Worm (Caenorhabditis elegans) whole organism, late embryonic: Measurements from ENCODE around the gene C05B5.11.
A peak's percentile ranks its signal among the peaks of the same experiment; 100 is the strongest.

Experiments
- F13H6.1 ChIP-seq: sonication (generic microtip); optimal IDR thresholded peaks from 2 replicates; lab custom pipeline; 2016; ENCODE audit warnings: missing genetic modification characterization, missing compliant biosample characterization
- K02D7.2 ChIP-seq: sonication (generic microtip); optimal IDR thresholded peaks from 2 replicates; lab custom pipeline; 2017; ENCODE audit warnings: mild to moderate bottlenecking, missing genetic modification characterization, missing compliant biosample characterization
- T23F11.4 ChIP-seq: fragments of 200-800 bp; sonication (Bioruptor generic); optimal IDR thresholded peaks from 2 replicates; lab custom pipeline; 2018; ENCODE audit warnings: mild to moderate bottlenecking, missing genetic modification characterization, missing compliant biosample characterization
- ahr-1 ChIP-seq: sonication (generic microtip); optimal IDR thresholded peaks from 2 replicates; lab custom pipeline; 2016; ENCODE audit warnings: missing genetic modification characterization, missing compliant biosample characterization
- ama-1 ChIP-seq: fragments of 150-350 bp; optimal IDR thresholded peaks from 2 replicates; lab custom pipeline; 2014
- ceh-14 ChIP-seq: sonication (generic microtip); optimal IDR thresholded peaks from 2 replicates; lab custom pipeline; 2016; ENCODE audit warnings: missing genotype, missing genetic modification characterization, missing compliant biosample characterization
- ceh-18 ChIP-seq: sonication (generic microtip); optimal IDR thresholded peaks from 2 replicates; lab custom pipeline; 2016; ENCODE audit warnings: missing genetic modification characterization, missing compliant biosample characterization
- ceh-19 ChIP-seq: fragments of 200-800 bp; sonication (Bioruptor generic); optimal IDR thresholded peaks from 2 replicates; lab custom pipeline; 2018; ENCODE audit warnings: mild to moderate bottlenecking, missing genetic modification characterization, missing compliant biosample characterization
- ceh-22 ChIP-seq: sonication (generic microtip); optimal IDR thresholded peaks from 2 replicates; lab custom pipeline; 2017; ENCODE audit warnings: missing biosample characterization, missing genetic modification characterization
- ceh-30 ChIP-seq: fragments of 150-350 bp; optimal IDR thresholded peaks from 2 replicates; lab custom pipeline; 2014; ENCODE audit warnings: missing biosample characterization, missing genetic modification characterization
- ceh-34 ChIP-seq: sonication (generic microtip); optimal IDR thresholded peaks from 2 replicates; lab custom pipeline; 2016; ENCODE audit warnings: mild to moderate bottlenecking, missing genetic modification characterization, missing compliant biosample characterization
- ceh-45 ChIP-seq: fragments of 200-800 bp; sonication (Bioruptor generic); IDR thresholded peaks from 2 replicates; pipeline ENCODE4 v1.3.6; 2022; ENCODE audit warnings: missing genetic modification reagents, missing genetic modification characterization, missing compliant biosample characterization
- ceh-48 ChIP-seq: sonication (generic microtip); optimal IDR thresholded peaks from 2 replicates; lab custom pipeline; 2016; ENCODE audit warnings: missing genetic modification characterization, inconsistent platforms, missing compliant biosample characterization
- ceh-9 ChIP-seq: sonication (generic microtip); optimal IDR thresholded peaks from 2 replicates; lab custom pipeline; 2016; ENCODE audit warnings: mild to moderate bottlenecking, missing genetic modification characterization, inconsistent platforms, missing compliant biosample characterization
- che-1 ChIP-seq: sonication (generic microtip); optimal IDR thresholded peaks from 2 replicates; lab custom pipeline; 2016; ENCODE audit warnings: mild to moderate bottlenecking, missing genetic modification characterization, missing compliant biosample characterization
- elt-4 ChIP-seq: sonication (generic microtip); optimal IDR thresholded peaks from 2 replicates; lab custom pipeline; 2016; ENCODE audit warnings: missing genetic modification characterization, missing compliant biosample characterization
- fax-1 ChIP-seq: sonication (generic microtip); optimal IDR thresholded peaks from 2 replicates; lab custom pipeline; 2016; ENCODE audit warnings: missing genotype, missing genetic modification characterization, missing compliant biosample characterization
- gmeb-2 ChIP-seq: sonication (generic microtip); optimal IDR thresholded peaks from 2 replicates; lab custom pipeline; 2016; ENCODE audit warnings: missing genetic modification characterization, inconsistent platforms, missing compliant biosample characterization
- hlh-13 ChIP-seq: fragments of 200-800 bp; sonication (Bioruptor generic); optimal IDR thresholded peaks from 2 replicates; lab custom pipeline; 2018; ENCODE audit warnings: mild to moderate bottlenecking, missing genetic modification characterization, missing compliant biosample characterization
- hlh-30 ChIP-seq: sonication (generic microtip); optimal IDR thresholded peaks from 2 replicates; lab custom pipeline; 2017; ENCODE audit warnings: antibody characterized with exemption, missing genetic modification characterization, missing compliant biosample characterization; ENCODE audit not compliant: insufficient read depth
- hlh-6 ChIP-seq: sonication (generic microtip); optimal IDR thresholded peaks from 2 replicates; lab custom pipeline; 2016; ENCODE audit warnings: missing genotype, missing genetic modification characterization, missing compliant biosample characterization
- lim-6 ChIP-seq: sonication (generic microtip); optimal IDR thresholded peaks from 2 replicates; lab custom pipeline; 2016; ENCODE audit warnings: missing genetic modification characterization, missing compliant biosample characterization
- nfya-1 ChIP-seq: sonication (generic microtip); optimal IDR thresholded peaks from 2 replicates; lab custom pipeline; 2017; ENCODE audit warnings: missing genetic modification characterization, mild to moderate bottlenecking, missing compliant biosample characterization, antibody characterized with exemption, moderate library complexity
- nhr-232 ChIP-seq: sonication (generic microtip); optimal IDR thresholded peaks from 2 replicates; lab custom pipeline; 2016; ENCODE audit warnings: missing genetic modification characterization, missing compliant biosample characterization
- npax-4 ChIP-seq: sonication (generic microtip); optimal IDR thresholded peaks from 2 replicates; lab custom pipeline; 2016; ENCODE audit warnings: missing genetic modification characterization, missing compliant biosample characterization
- pag-3 ChIP-seq: sonication (generic microtip); optimal IDR thresholded peaks from 2 replicates; lab custom pipeline; 2016; ENCODE audit warnings: missing compliant biosample characterization, missing genetic modification characterization, borderline replicate concordance
- pat-9 ChIP-seq: fragments of 200-800 bp; sonication (Bioruptor generic); optimal IDR thresholded peaks from 2 replicates; lab custom pipeline; 2018; ENCODE audit warnings: mild to moderate bottlenecking, missing genetic modification characterization, moderate library complexity, missing compliant biosample characterization
- pha-2 ChIP-seq: sonication (generic microtip); optimal IDR thresholded peaks from 2 replicates; lab custom pipeline; 2017; ENCODE audit warnings: mild to moderate bottlenecking, missing genetic modification characterization, missing compliant biosample characterization
- pqm-1 ChIP-seq: sonication (generic microtip); optimal IDR thresholded peaks from 2 replicates; lab custom pipeline; 2016; ENCODE audit warnings: missing genetic modification characterization, missing compliant biosample characterization
- pros-1 ChIP-seq: fragments of 150-350 bp; optimal IDR thresholded peaks from 2 replicates; lab custom pipeline; 2014; ENCODE audit warnings: missing biosample characterization, missing genetic modification reagents, missing genetic modification characterization
- rnt-1 ChIP-seq: sonication (generic microtip); optimal IDR thresholded peaks from 2 replicates; lab custom pipeline; 2016; ENCODE audit warnings: missing genetic modification characterization, missing compliant biosample characterization
- sdc-2 ChIP-seq: sonication (generic microtip); optimal IDR thresholded peaks from 2 replicates; lab custom pipeline; 2016; ENCODE audit warnings: missing genotype, missing genetic modification characterization, missing compliant biosample characterization
- syd-9 ChIP-seq: sonication (generic microtip); optimal IDR thresholded peaks from 2 replicates; lab custom pipeline; 2016; ENCODE audit warnings: mild to moderate bottlenecking, missing genetic modification characterization, moderate library complexity, missing compliant biosample characterization
- tbx-7 ChIP-seq: sonication (generic microtip); optimal IDR thresholded peaks from 2 replicates; lab custom pipeline; 2016; ENCODE audit warnings: missing genotype, missing genetic modification characterization, missing compliant biosample characterization
- ttx-3 ChIP-seq: sonication (generic microtip); optimal IDR thresholded peaks from 2 replicates; lab custom pipeline; 2016; ENCODE audit warnings: missing genetic modification reagents, missing genetic modification characterization, missing compliant biosample characterization
- unc-42 ChIP-seq: sonication (generic microtip); optimal IDR thresholded peaks from 2 replicates; lab custom pipeline; 2016; ENCODE audit warnings: missing genotype, missing genetic modification characterization, missing compliant biosample characterization
- unc-55 ChIP-seq: sonication (generic microtip); optimal IDR thresholded peaks from 2 replicates; lab custom pipeline; 2017; ENCODE audit warnings: missing biosample characterization, missing genetic modification reagents, missing genetic modification characterization

The C05B5.11 gene

ce11 chrIII:9965444-9965843 lies 38.9 kb upstream of the C05B5.11 start:
- TF ChIP-seq unc-55 (GFP tag; lab: Kevin White, UChicago): peak; percentile 54
- TF ChIP-seq ceh-19: no peak

ce11 chrIII:9969371-9969770 lies 34.9 kb upstream of the C05B5.11 start:
- TF ChIP-seq npax-4 (tag; lab: Kevin White, UChicago) (no peak), ceh-34 (tag; lab: Kevin White, UChicago) (peak; percentile 40)

ce11 chrIII:9972192-9972811 lies 32.0 kb upstream of the C05B5.11 start:
- peak; percentile 36 for TF ChIP-seq unc-42
- no peak for TF ChIP-seq F13H6.1
- TF ChIP-seq rnt-1 (tag; lab: Kevin White, UChicago): no peak

ce11 chrIII:9973765-9974164 lies 30.5 kb upstream of the C05B5.11 start, which contains the start of gene R10E12.2:
Gene R10E12.2 (minus strand): TSS chrIII:9973865.
- TF ChIP-seq gmeb-2 (tag; lab: Kevin White, UChicago) (no peak), nfya-1 (tag; lab: Kevin White, UChicago) (no peak), ahr-1 (tag; lab: Kevin White, UChicago) (no peak), pros-1 (tag; lab: Kevin White, UChicago) (no peak), che-1 (no peak), ceh-48 (tag; lab: Kevin White, UChicago) (no peak), ttx-3 (tag; lab: Kevin White, UChicago) (no peak), nhr-232 (tag; lab: Kevin White, UChicago) (no peak), ama-1 (no peak), hlh-30 (tag; lab: Kevin White, UChicago) (no peak), ceh-22 (tag; lab: Kevin White, UChicago) (no peak), lim-6 (tag; lab: Kevin White, UChicago) (no peak), ceh-9 (no peak), pag-3 (no peak), hlh-6 (tag; lab: Kevin White, UChicago) (no peak), hlh-13 (no peak)

- TF ChIP-seq unc-42 (peak; percentile 58), pat-9 (tag; lab: Kevin White, UChicago) (no peak), lim-6 (tag; lab: Kevin White, UChicago) (no peak), T23F11.4 (no peak)
Measured at ce11 chrIII:9982119-9982642, 22.1 kb upstream of the C05B5.11 start.

ce11 chrIII:9984604-9985003 lies 19.7 kb upstream of the C05B5.11 start:
- no peak for TF ChIP-seq syd-9 (tag; lab: Kevin White, UChicago)
- TF ChIP-seq nhr-232 (tag; lab: Kevin White, UChicago): no peak
- no peak for TF ChIP-seq ceh-45 (GFP tag; lab: Robert Waterston, UW)
- no peak for TF ChIP-seq unc-55 (GFP tag; lab: Kevin White, UChicago)
- TF ChIP-seq ceh-18 (tag; lab: Kevin White, UChicago): no peak
- no peak for TF ChIP-seq pqm-1 (tag; lab: Kevin White, UChicago)
- TF ChIP-seq ceh-48 (tag; lab: Kevin White, UChicago): no peak
- no peak for TF ChIP-seq ceh-14
- no peak for TF ChIP-seq fax-1 (tag; lab: Kevin White, UChicago)
- no peak for TF ChIP-seq pha-2 (tag; lab: Kevin White, UChicago)
- no peak for TF ChIP-seq elt-4 (tag; lab: Kevin White, UChicago)
- TF ChIP-seq nfya-1 (tag; lab: Kevin White, UChicago): no peak
- TF ChIP-seq ceh-30 (tag; lab: Kevin White, UChicago): no peak
- TF ChIP-seq sdc-2: no peak
- TF ChIP-seq K02D7.2 (tag; lab: Kevin White, UChicago): no peak
- TF ChIP-seq hlh-30 (tag; lab: Kevin White, UChicago): no peak
- TF ChIP-seq lim-6 (tag; lab: Kevin White, UChicago): no peak
- no peak for TF ChIP-seq tbx-7 (tag; lab: Kevin White, UChicago)
- TF ChIP-seq, all 69 proteins: peak for 0
